Fruit fly (Drosophila melanogaster) whole organism, adult: Measurements from ENCODE around the gene CG8260.

ENCODE experiments used
- CG12768 ChIP-seq: fragments of 200-800 bp; sonication (Bioruptor generic); optimal IDR thresholded peaks from 2 replicates; lab custom pipeline; 2017; ENCODE audit warnings: missing biosample characterization, missing genetic modification characterization, mild to moderate bottlenecking, moderate library complexity, missing genetic modification reagents
- CG14711 ChIP-seq: fragments of 200-800 bp; sonication (Bioruptor generic); optimal IDR thresholded peaks from 2 replicates; lab custom pipeline; 2018; ENCODE audit warnings: missing biosample characterization, mild to moderate bottlenecking, missing genetic modification characterization, moderate library complexity
- CG1620 ChIP-seq: fragments of 200-800 bp; sonication (Bioruptor generic); optimal IDR thresholded peaks from 2 replicates; lab custom pipeline; 2016; ENCODE audit warnings: missing biosample characterization, missing genetic modification characterization
- CG5204 ChIP-seq: fragments of 200-800 bp; sonication (Bioruptor generic); optimal IDR thresholded peaks from 2 replicates; lab custom pipeline; 2016; ENCODE audit warnings: missing biosample characterization, missing genetic modification characterization
- Crg-1 ChIP-seq: fragments of 200-800 bp; sonication (Bioruptor generic); optimal IDR thresholded peaks from 2 replicates; lab custom pipeline; 2016; ENCODE audit warnings: missing biosample characterization, missing genetic modification characterization
- Hr96 ChIP-seq: fragments of 200-800 bp; sonication (Bioruptor generic); optimal IDR thresholded peaks from 2 replicates; lab custom pipeline; 2016; ENCODE audit warnings: missing biosample characterization, missing genetic modification characterization
- Mnt ChIP-seq: fragments of 200-800 bp; sonication (Bioruptor generic); optimal IDR thresholded peaks from 2 replicates; lab custom pipeline; 2016; ENCODE audit warnings: missing biosample characterization, mild to moderate bottlenecking, missing genetic modification characterization
- bab1 ChIP-seq: fragments of 200-800 bp; sonication (Bioruptor generic); optimal IDR thresholded peaks from 3 replicates; lab custom pipeline; 2019; ENCODE audit warnings: missing biosample characterization, mild to moderate bottlenecking, missing genetic modification characterization, moderate library complexity
- cic ChIP-seq: fragments of 200-800 bp; sonication (Bioruptor generic); optimal IDR thresholded peaks from 2 replicates; lab custom pipeline; 2017; ENCODE audit warnings: missing biosample characterization, mild to moderate bottlenecking, missing genetic modification characterization, moderate library complexity
- kay ChIP-seq: fragments of 200-800 bp; sonication (Bioruptor generic); peaks from one replicate; lab custom pipeline; 2016; ENCODE audit warnings: missing biosample characterization, missing genetic modification characterization, borderline replicate concordance
- ovo ChIP-seq: fragments of 200-800 bp; sonication (Bioruptor generic); optimal IDR thresholded peaks from 2 replicates; lab custom pipeline; 2016; ENCODE audit warnings: missing biosample characterization, missing genetic modification characterization
- pad ChIP-seq: fragments of 200-800 bp; sonication (Bioruptor generic); optimal IDR thresholded peaks from 3 replicates; lab custom pipeline; 2017; ENCODE audit warnings: missing biosample characterization, missing genetic modification characterization, mild to moderate bottlenecking, moderate library complexity, missing genetic modification reagents
- toe ChIP-seq: fragments of 200-800 bp; sonication (Bioruptor generic); optimal IDR thresholded peaks from 2 replicates; lab custom pipeline; 2016; ENCODE audit warnings: missing biosample characterization, missing genetic modification characterization

DNA sequence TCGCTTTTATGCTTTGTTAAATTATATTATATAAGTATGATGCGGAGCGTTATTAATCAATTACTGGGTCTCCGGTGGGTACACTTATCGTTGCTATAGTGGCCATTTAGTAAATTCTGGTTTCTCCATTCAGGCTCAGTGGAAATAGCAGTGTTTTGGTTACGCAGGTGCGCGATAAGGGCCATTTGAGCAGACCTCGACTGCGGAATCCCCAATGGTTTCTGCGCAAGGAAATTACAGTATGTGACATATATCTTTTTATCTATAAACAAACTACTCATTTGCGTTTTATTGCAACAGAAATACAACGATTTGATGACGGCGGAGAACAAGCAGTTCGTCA, 5.2 kb downstream of the CG8260 start:
- TF ChIP-seq Hr96 (GFP tag; lab: Kevin White, UChicago): no peak
- no peak for TF ChIP-seq Crg-1 (GFP tag; lab: Kevin White, UChicago)
- no peak for TF ChIP-seq CG14711 (tag; lab: Kevin White, UChicago)
- TF ChIP-seq Mnt (GFP tag; lab: Kevin White, UChicago): peak; percentile 23
- TF ChIP-seq bab1: no peak
- TF ChIP-seq ovo (GFP tag; lab: Kevin White, UChicago): no peak
- TF ChIP-seq kay (GFP tag; lab: Kevin White, UChicago): peak; percentile 45
- no peak for TF ChIP-seq CG1620 (GFP tag; lab: Kevin White, UChicago)
- no peak for TF ChIP-seq cic (GFP tag; lab: Kevin White, UChicago)
- TF ChIP-seq CG5204 (GFP tag; lab: Kevin White, UChicago): no peak
- TF ChIP-seq pad (GFP tag; lab: Kevin White, UChicago): no peak
- TF ChIP-seq toe (GFP tag; lab: Kevin White, UChicago): no peak
- TF ChIP-seq CG12768: no peak
